Fruit fly (Drosophila melanogaster) whole organism, embryonic: Measurements from ENCODE around the gene CG9903.

Source experiments
- ATbp ChIP-seq: fragments of 200-800 bp; sonication (Bioruptor generic); optimal IDR thresholded peaks from 2 replicates; lab custom pipeline; 2017; ENCODE audit warnings: missing biosample characterization, mild to moderate bottlenecking, missing genetic modification characterization, missing genetic modification reagents
- Atf3 ChIP-seq: fragments of 200-800 bp; sonication (Bioruptor generic); optimal IDR thresholded peaks from 3 replicates; lab custom pipeline; 2016; ENCODE audit warnings: missing biosample characterization, missing genetic modification characterization
- BEAF-32 ChIP-seq: fragments of 200-800 bp; sonication (Bioruptor generic); optimal IDR thresholded peaks from 3 replicates; lab custom pipeline; 2017; ENCODE audit warnings: missing biosample characterization, missing genetic modification characterization, mild to moderate bottlenecking, moderate library complexity, missing genetic modification reagents
- Bdp1 ChIP-seq: fragments of 200-800 bp; sonication (Bioruptor generic); optimal IDR thresholded peaks from 3 replicates; lab custom pipeline; 2016; ENCODE audit warnings: missing biosample characterization, missing genetic modification characterization
- Bgb ChIP-seq: fragments of 200-800 bp; sonication (Bioruptor generic); IDR thresholded peaks from 2 replicates; pipeline ENCODE4 v1.3.6; 2022; ENCODE audit warnings: missing biosample characterization, missing genetic modification characterization; ENCODE audit not compliant: partially characterized antibody
- C15 ChIP-seq: fragments of 200-800 bp; sonication (Bioruptor generic); IDR thresholded peaks from 3 replicates; pipeline ENCODE4 v1.3.6; 2022; ENCODE audit warnings: missing biosample characterization, missing genetic modification characterization
- CG13287 ChIP-seq: fragments of 200-800 bp; sonication (Bioruptor generic); IDR thresholded peaks from 2 replicates; pipeline ENCODE4 v1.3.6; 2022; ENCODE audit warnings: missing biosample characterization, missing genetic modification characterization; ENCODE audit not compliant: partially characterized antibody
- CG13624 ChIP-seq: fragments of 200-800 bp; sonication (Bioruptor generic); optimal IDR thresholded peaks from 2 replicates; lab custom pipeline; 2016; ENCODE audit warnings: missing biosample characterization, missing genetic modification characterization
- CG15601 ChIP-seq: fragments of 200-800 bp; sonication (Bioruptor generic); optimal IDR thresholded peaks from 3 replicates; lab custom pipeline; 2019; ENCODE audit warnings: missing biosample characterization, mild to moderate bottlenecking, missing genetic modification characterization, moderate library complexity
- CG17385 ChIP-seq: fragments of 200-800 bp; sonication (Bioruptor generic); optimal IDR thresholded peaks from 3 replicates; lab custom pipeline; 2018; ENCODE audit warnings: missing biosample characterization, mild to moderate bottlenecking, missing genetic modification characterization
- CG17568 ChIP-seq: fragments of 200-800 bp; sonication (Bioruptor generic); optimal IDR thresholded peaks from 2 replicates; lab custom pipeline; 2018; ENCODE audit warnings: missing biosample characterization, mild to moderate bottlenecking, missing genetic modification characterization, moderate library complexity
- CG2120 ChIP-seq: fragments of 200-800 bp; sonication (Bioruptor generic); optimal IDR thresholded peaks from 3 replicates; lab custom pipeline; 2016; ENCODE audit warnings: missing biosample characterization, missing genetic modification characterization
- CG30431 ChIP-seq: fragments of 200-800 bp; sonication (Bioruptor generic); optimal IDR thresholded peaks from 2 replicates; lab custom pipeline; 2017; ENCODE audit warnings: missing biosample characterization, missing genetic modification characterization
- CG3407 ChIP-seq: fragments of 200-800 bp; sonication (Bioruptor generic); optimal IDR thresholded peaks from 2 replicates; lab custom pipeline; 2018; ENCODE audit warnings: missing biosample characterization, mild to moderate bottlenecking, missing genetic modification characterization
- CG6254 ChIP-seq: fragments of 200-800 bp; sonication (Bioruptor generic); optimal IDR thresholded peaks from 3 replicates; lab custom pipeline; 2017; ENCODE audit warnings: mild to moderate bottlenecking, missing biosample characterization, missing genetic modification reagents, missing genetic modification characterization
- Chrac-16 ChIP-seq: fragments of 200-800 bp; sonication (Bioruptor generic); optimal IDR thresholded peaks from 3 replicates; lab custom pipeline; 2016; ENCODE audit warnings: missing biosample characterization, missing genetic modification characterization
- Deaf1 ChIP-seq: fragments of 200-800 bp; optimal IDR thresholded peaks from 3 replicates; lab custom pipeline; 2019; ENCODE audit warnings: missing biosample characterization, mild to moderate bottlenecking, missing genetic modification characterization, moderate library complexity
- Dip3 ChIP-seq: fragments of 200-800 bp; sonication (Bioruptor generic); optimal IDR thresholded peaks from 3 replicates; lab custom pipeline; 2016; ENCODE audit warnings: missing biosample characterization, missing genetic modification characterization
- Fer3 ChIP-seq: fragments of 200-800 bp; sonication (Bioruptor generic); optimal IDR thresholded peaks from 2 replicates; lab custom pipeline; 2018; ENCODE audit warnings: missing biosample characterization, mild to moderate bottlenecking, missing genetic modification characterization, moderate library complexity
- GATAe ChIP-seq: fragments of 200-800 bp; sonication (Bioruptor generic); conservative IDR thresholded peaks from 2 replicates; pipeline ENCODE4 v1.3.6; 2022; ENCODE audit warnings: missing biosample characterization, missing genetic modification characterization
- Gug ChIP-seq: fragments of 200-800 bp; sonication (Bioruptor generic); IDR thresholded peaks from 4 replicates; pipeline ENCODE4 v1.3.6; 2022; ENCODE audit warnings: missing biosample characterization, missing genetic modification characterization
- HLH4C ChIP-seq: fragments of 200-800 bp; sonication (Bioruptor generic); IDR thresholded peaks from 3 replicates; pipeline ENCODE4 v1.3.6; 2022; ENCODE audit warnings: missing biosample characterization, missing genetic modification characterization; ENCODE audit not compliant: partially characterized antibody
- Hand ChIP-seq: fragments of 200-800 bp; sonication (Bioruptor generic); optimal IDR thresholded peaks from 2 replicates; lab custom pipeline; 2017; ENCODE audit warnings: mild to moderate bottlenecking, missing biosample characterization, missing genetic modification reagents, missing genetic modification characterization
- Hey ChIP-seq: fragments of 200-800 bp; sonication (Bioruptor generic); optimal IDR thresholded peaks from 3 replicates; lab custom pipeline; 2018; ENCODE audit warnings: missing biosample characterization, mild to moderate bottlenecking, missing genetic modification characterization
- Max ChIP-seq: fragments of 200-800 bp; sonication (Bioruptor generic); optimal IDR thresholded peaks from 2 replicates; lab custom pipeline; 2016; ENCODE audit warnings: missing biosample characterization, mild to moderate bottlenecking, missing genetic modification characterization
- Opbp ChIP-seq: fragments of 200-800 bp; sonication (Bioruptor generic); IDR thresholded peaks from 3 replicates; pipeline ENCODE4 v1.3.6; 2022; ENCODE audit warnings: missing biosample characterization, missing genetic modification characterization; ENCODE audit not compliant: partially characterized antibody
- Sry-δ ChIP-seq: fragments of 200-800 bp; sonication (Bioruptor generic); optimal IDR thresholded peaks from 2 replicates; lab custom pipeline; 2016; ENCODE audit warnings: missing biosample characterization, missing genetic modification characterization
- ac ChIP-seq: fragments of 200-800 bp; sonication (Bioruptor generic); optimal IDR thresholded peaks from 3 replicates; lab custom pipeline; 2017; ENCODE audit warnings: missing biosample characterization, mild to moderate bottlenecking, missing genetic modification characterization
- ara ChIP-seq: fragments of 200-800 bp; sonication (Bioruptor generic); IDR thresholded peaks from 2 replicates; pipeline ENCODE4 v1.3.6; 2022; ENCODE audit warnings: missing biosample characterization, missing genetic modification characterization
- bowl ChIP-seq: fragments of 200-800 bp; sonication (Bioruptor generic); IDR thresholded peaks from 2 replicates; pipeline ENCODE4 v1.3.6; 2022; ENCODE audit warnings: missing biosample characterization, missing genetic modification characterization
- bsh ChIP-seq, 2 experiments: fragments of 200-800 bp; sonication (Bioruptor generic); optimal IDR thresholded peaks; 2 replicates each; lab custom pipeline; 2017 to 2018; ENCODE audit warnings: mild to moderate bottlenecking in 2 of 2, missing biosample characterization in 2 of 2, missing genetic modification characterization in 2 of 2, moderate library complexity in 1 of 2
- cas ChIP-seq: fragments of 200-800 bp; sonication (Bioruptor generic); IDR thresholded peaks from 2 replicates; pipeline ENCODE4 v1.3.6; 2022; ENCODE audit warnings: missing biosample characterization, missing genetic modification characterization
- cg ChIP-seq: fragments of 200-800 bp; sonication (Bioruptor generic); optimal IDR thresholded peaks from 3 replicates; lab custom pipeline; 2019; ENCODE audit warnings: missing biosample characterization, mild to moderate bottlenecking, missing genetic modification characterization, moderate library complexity
- chinmo ChIP-seq: fragments of 200-800 bp; sonication (Bioruptor generic); IDR thresholded peaks from 4 replicates; pipeline ENCODE4 v1.3.6; 2022; ENCODE audit warnings: missing biosample characterization, missing genetic modification characterization; ENCODE audit not compliant: partially characterized antibody
- chn ChIP-seq: fragments of 200-800 bp; sonication (Bioruptor generic); optimal IDR thresholded peaks from 2 replicates; lab custom pipeline; 2016; ENCODE audit warnings: missing biosample characterization, missing genetic modification characterization
- dysf ChIP-seq: fragments of 200-800 bp; sonication (Bioruptor generic); IDR thresholded peaks from 3 replicates; pipeline ENCODE4 v1.3.6; 2022; ENCODE audit warnings: missing biosample characterization, missing genetic modification characterization
- fd96Cb ChIP-seq: fragments of 200-800 bp; sonication (Bioruptor generic); optimal IDR thresholded peaks from 2 replicates; lab custom pipeline; 2018; ENCODE audit warnings: missing biosample characterization, mild to moderate bottlenecking, missing genetic modification characterization, moderate library complexity
- gcm ChIP-seq: fragments of 200-800 bp; sonication (Bioruptor generic); optimal IDR thresholded peaks from 2 replicates; lab custom pipeline; 2019; ENCODE audit warnings: missing biosample characterization, mild to moderate bottlenecking, missing genetic modification characterization, moderate library complexity
- hb ChIP-seq: fragments of 200-800 bp; sonication (Bioruptor generic); IDR thresholded peaks from 3 replicates; pipeline ENCODE4 v1.3.6; 2022; ENCODE audit warnings: missing biosample characterization, missing genetic modification characterization; ENCODE audit not compliant: partially characterized antibody
- her ChIP-seq: fragments of 200-800 bp; sonication (Bioruptor generic); optimal IDR thresholded peaks from 2 replicates; lab custom pipeline; 2016; ENCODE audit warnings: missing biosample characterization, missing genetic modification characterization
- jing ChIP-seq: fragments of 200-800 bp; sonication (Bioruptor generic); optimal IDR thresholded peaks from 2 replicates; lab custom pipeline; 2018; ENCODE audit warnings: missing biosample characterization, mild to moderate bottlenecking, missing genetic modification characterization
- lilli ChIP-seq: fragments of 200-800 bp; sonication (Bioruptor generic); optimal IDR thresholded peaks from 3 replicates; lab custom pipeline; 2016; ENCODE audit warnings: missing biosample characterization, missing genetic modification characterization
- maf-S ChIP-seq: fragments of 200-800 bp; sonication (Bioruptor generic); optimal IDR thresholded peaks from 2 replicates; lab custom pipeline; 2016; ENCODE audit warnings: missing biosample characterization, missing genetic modification characterization
- odd ChIP-seq: fragments of 200-800 bp; sonication (Bioruptor generic); optimal IDR thresholded peaks from 2 replicates; lab custom pipeline; 2017; ENCODE audit warnings: missing biosample characterization, mild to moderate bottlenecking, missing genetic modification characterization
- peb ChIP-seq: fragments of 200-800 bp; sonication (Bioruptor generic); IDR thresholded peaks from 2 replicates; pipeline ENCODE4 v1.3.6; 2022; ENCODE audit warnings: missing biosample characterization, missing genetic modification characterization
- pum ChIP-seq: fragments of 200-800 bp; sonication (Bioruptor generic); optimal IDR thresholded peaks from 2 replicates; lab custom pipeline; 2016; ENCODE audit warnings: missing biosample characterization, missing genetic modification characterization
- sisA ChIP-seq: fragments of 200-800 bp; sonication (Bioruptor generic); IDR thresholded peaks from 2 replicates; pipeline ENCODE4 v1.3.6; 2022; ENCODE audit warnings: missing biosample characterization, missing genetic modification characterization
- slbo ChIP-seq: fragments of 200-800 bp; sonication (Bioruptor generic); IDR thresholded peaks from 2 replicates; pipeline ENCODE4 v1.3.6; 2022; ENCODE audit warnings: missing biosample characterization, missing genetic modification characterization
- tna ChIP-seq: fragments of 200-800 bp; sonication (Bioruptor generic); IDR thresholded peaks from 2 replicates; pipeline ENCODE4 v1.3.6; 2022; ENCODE audit warnings: missing biosample characterization, missing genetic modification characterization; ENCODE audit not compliant: partially characterized antibody
- zf30C ChIP-seq: fragments of 200-800 bp; sonication (Bioruptor generic); optimal IDR thresholded peaks from 3 replicates; lab custom pipeline; 2018; ENCODE audit warnings: missing biosample characterization, mild to moderate bottlenecking, missing genetic modification characterization

The CG9903 gene

DNA sequence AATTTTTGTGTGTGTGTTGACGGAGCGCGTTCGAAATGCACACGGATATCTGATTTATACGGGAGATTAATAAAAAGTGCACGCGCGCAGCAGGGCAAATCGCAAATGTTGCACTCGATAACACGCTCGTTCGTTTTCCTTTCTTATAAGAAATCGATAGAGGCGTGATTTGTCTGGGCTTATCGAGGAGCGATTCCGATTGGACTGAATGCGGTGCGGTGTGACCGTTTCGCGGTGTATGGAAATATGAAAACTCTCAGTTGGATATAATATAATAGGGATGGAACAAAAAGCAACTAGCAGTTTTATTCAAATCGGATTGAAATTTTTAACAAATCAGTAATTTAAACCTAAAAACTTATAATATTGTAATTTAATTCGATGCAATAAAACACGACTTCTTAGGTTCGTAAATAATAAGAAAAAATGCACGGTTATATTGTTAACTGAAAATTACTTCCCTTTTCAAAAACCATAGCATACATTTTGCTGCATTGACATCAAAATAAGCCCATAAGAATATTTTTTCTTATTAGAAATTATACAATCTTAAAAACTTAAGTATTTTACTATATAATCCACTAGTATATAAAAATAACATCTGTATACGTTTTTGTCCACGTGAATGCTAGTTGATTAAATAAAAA is 46.5 kb upstream of the CG9903 start, which contains the start of gene CanA-14F (continued):
- TF ChIP-seq lilli (GFP tag; lab: Kevin White, UChicago) (no peak), Opbp (GFP tag; lab: Robert Waterston, UW) (peak; percentile 79), CG17385 (GFP tag; lab: Kevin White, UChicago) (no peak), sisA (GFP tag; lab: Robert Waterston, UW) (no peak), CG3407 (GFP tag; lab: Kevin White, UChicago) (no peak), cas (GFP tag; lab: Robert Waterston, UW) (no peak), Bgb (GFP tag; lab: Robert Waterston, UW) (peak; percentile 73), CG13287 (GFP tag; lab: Robert Waterston, UW) (peak; percentile 58), Chrac-16 (GFP tag; lab: Kevin White, UChicago) (no peak), bsh (GFP tag; optimal IDR thresholded peaks at IDR 0.05; lab: Kevin White, UChicago) (no peak), fd96Cb (no peak), CG30431 (GFP tag; lab: Kevin White, UChicago) (no peak), Atf3 (GFP tag; lab: Kevin White, UChicago) (no peak), slbo (GFP tag; lab: Robert Waterston, UW) (peak; percentile 27; the same call in 1 of the 2 replicates), Hey (tag; lab: Kevin White, UChicago) (no peak), Max (no peak), BEAF-32 (GFP tag; lab: Kevin White, UChicago) (peak; percentile 62), chinmo (0 out of 4 replicates have a peak, but pooled peaks have one; percentile 61), odd (GFP tag; lab: Kevin White, UChicago) (no peak), peb (GFP tag; lab: Robert Waterston, UW) (no peak), tna (GFP tag; lab: Robert Waterston, UW) (peak; percentile 79), CG2120 (GFP tag; lab: Kevin White, UChicago) (peak; percentile 21), CG17568 (no peak), GATAe (no peak), Sry-δ (peak; percentile 73), chn (GFP tag; lab: Kevin White, UChicago) (no peak), pum (GFP tag; lab: Kevin White, UChicago) (no peak), Deaf1 (tag; lab: Kevin White, UChicago) (no peak), maf-S (GFP tag; lab: Kevin White, UChicago) (no peak), gcm (no peak), HLH4C (GFP tag; lab: Robert Waterston, UW) (peak; percentile 72), Bdp1 (GFP tag; lab: Kevin White, UChicago) (no peak), Fer3 (no peak), bowl (GFP tag; lab: Robert Waterston, UW) (no peak), cg (GFP tag; lab: Kevin White, UChicago) (no peak), dysf (GFP tag; lab: Robert Waterston, UW) (no peak), CG6254 (GFP tag; lab: Kevin White, UChicago) (no peak), zf30C (GFP tag; lab: Kevin White, UChicago) (no peak), CG15601 (tag; lab: Kevin White, UChicago) (no peak), ara (no peak), CG13624 (GFP tag; lab: Kevin White, UChicago) (no peak), Hand (GFP tag; lab: Kevin White, UChicago) (no peak), jing (no peak), her (GFP tag; lab: Kevin White, UChicago) (no peak), ac (no peak), Gug (GFP tag; lab: Robert Waterston, UW) (no peak), ATbp (GFP tag; lab: Kevin White, UChicago) (no peak), hb (peak; percentile 73; the same call in 2 of the 3 replicates), Dip3 (no peak), C15 (GFP tag; lab: Robert Waterston, UW) (no peak)
